Fruit fly (Drosophila melanogaster): ENCODE data around the gene Tbcd.

DNA sequence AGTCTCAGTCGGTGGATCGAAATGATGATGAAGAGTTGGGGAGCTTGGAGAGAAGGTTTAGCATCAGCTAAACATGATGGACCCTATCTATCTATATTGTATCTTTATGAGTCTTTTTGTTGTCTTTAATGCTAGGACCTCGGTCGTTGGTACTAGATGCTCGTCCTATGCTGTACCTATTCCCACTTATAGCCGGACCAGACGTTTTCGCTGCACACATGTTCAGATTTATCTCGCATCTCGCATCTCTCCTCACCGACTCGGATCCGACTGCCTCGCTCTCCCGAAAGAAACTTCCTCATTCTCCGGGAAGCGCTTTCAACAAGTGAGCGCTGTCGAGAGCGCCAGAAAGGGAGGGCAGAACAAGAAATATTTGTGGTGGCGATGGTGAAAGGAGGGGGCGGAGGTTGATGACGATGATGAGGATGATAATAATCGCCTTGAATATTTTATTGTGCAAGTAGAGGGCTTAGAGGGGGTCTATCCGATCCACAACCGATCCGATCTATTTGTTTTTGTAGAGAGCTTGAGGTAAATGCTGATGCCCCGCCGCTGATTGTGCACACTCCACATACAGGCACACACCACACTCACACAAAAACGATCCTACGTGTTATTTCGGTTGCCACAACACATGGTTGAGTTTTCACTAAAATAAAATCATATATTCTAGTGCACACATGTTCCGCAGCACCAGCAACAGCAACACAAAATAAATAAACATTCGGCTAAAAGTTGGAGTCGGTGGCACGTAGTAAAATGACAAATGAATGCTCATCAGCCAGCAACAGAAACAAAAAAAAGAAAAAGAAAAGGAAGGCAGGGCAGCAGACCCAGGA, 15.6 kb downstream of the Tbcd start:
- no peak for TF ChIP-seq CG5204 (GFP tag; optimal IDR thresholded peaks at IDR 0.05)
- no peak for TF ChIP-seq Mnt (GFP tag; optimal IDR thresholded peaks at IDR 0.05)
- no peak for TF ChIP-seq tj (GFP tag; optimal IDR thresholded peaks at IDR 0.05)

All from whole organism, adult.